Worm (Caenorhabditis elegans): ENCODE results near the gene Y22D7AR.6.

DNA sequence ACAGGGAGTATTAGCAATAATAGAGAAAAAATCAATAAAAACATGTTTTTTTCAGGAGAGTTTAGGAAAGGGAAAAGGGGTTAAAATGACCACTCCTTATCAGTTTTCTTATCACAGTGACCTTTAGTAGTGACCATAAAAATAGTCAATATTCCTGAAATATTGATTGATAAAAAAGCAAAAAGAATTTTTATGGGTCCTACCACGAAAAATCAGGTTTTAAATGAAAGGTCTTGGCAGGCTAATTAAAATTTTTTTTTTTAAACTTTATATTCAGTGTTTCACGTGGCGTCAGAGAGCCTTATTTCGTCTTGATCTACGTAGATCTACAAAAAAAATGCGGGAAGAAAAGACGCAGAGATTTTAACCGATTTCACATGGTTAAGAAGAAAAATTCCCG lies 19.1 kb downstream of the Y22D7AR.6 start, which contains the start of gene cht-4:
- TF ChIP-seq tab-1 (GFP tag; IDR thresholded peaks at IDR 0.05) (no peak), ztf-23 (GFP tag; IDR thresholded peaks at IDR 0.05) (no peak), med-1 (GFP tag; optimal IDR thresholded peaks at IDR 0.05; ENCODE audit: insufficient read depth) (no peak)
